Fruit fly (Drosophila melanogaster) whole organism: ENCODE data around the gene CG18622.

Experiments used
- CG8478 ChIP-seq: fragments of >200 bp; optimal IDR thresholded peaks from 2 replicates; lab custom pipeline; 2018; ENCODE audit warnings: inconsistent platforms
- pan ChIP-seq: fragments of >200 bp; optimal IDR thresholded peaks from 2 replicates; lab custom pipeline; 2017

DNA sequence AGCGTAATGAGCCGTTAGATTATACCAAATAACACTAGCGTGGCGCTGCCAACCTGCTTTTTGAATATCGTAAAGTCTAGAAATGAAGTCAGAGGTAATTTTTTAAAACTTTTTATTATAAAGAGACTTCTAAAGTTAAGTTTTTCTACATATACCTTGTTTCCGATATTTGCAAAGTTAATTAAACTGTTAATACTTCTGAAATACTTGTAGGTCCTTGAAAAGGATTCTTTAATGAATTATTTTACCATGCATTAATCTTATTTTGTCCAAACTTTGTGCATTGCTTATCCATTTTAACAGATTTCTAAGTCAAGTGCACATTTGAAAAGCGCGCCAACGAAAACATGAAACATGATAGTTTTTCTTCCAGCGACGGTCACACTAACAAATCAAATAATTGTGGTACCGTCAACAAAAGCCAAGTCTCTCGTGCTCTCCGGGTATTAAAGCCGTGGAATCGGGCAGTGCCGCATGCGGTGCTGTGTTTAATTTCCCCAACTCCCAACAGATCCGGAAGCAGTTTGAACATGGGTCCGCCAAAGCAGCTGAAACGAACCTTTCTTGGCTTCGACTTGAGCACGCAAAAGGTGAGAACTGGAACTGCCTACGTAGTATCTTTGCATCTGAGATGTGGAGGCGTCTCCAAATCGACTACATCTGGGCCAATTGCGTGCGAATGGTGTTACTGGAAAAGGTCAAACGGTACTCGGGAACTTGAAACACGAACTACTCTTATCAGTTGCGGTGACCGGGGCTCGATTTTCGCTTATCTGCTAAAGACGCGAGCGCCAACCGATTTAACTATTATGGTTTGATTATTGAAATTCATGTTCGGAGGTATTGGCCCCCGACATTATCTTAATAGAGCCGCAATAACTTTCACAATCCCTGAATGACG, 8.8 kb upstream of the CG18622 start, which contains the start of the genes EMC2A and CG3534:
- no peak for TF ChIP-seq pan
- TF ChIP-seq CG8478 (lab: Kevin White, UChicago), result no peak
